Fruit fly (Drosophila melanogaster): ENCODE data around the gene drd.

drd gene

DNA sequence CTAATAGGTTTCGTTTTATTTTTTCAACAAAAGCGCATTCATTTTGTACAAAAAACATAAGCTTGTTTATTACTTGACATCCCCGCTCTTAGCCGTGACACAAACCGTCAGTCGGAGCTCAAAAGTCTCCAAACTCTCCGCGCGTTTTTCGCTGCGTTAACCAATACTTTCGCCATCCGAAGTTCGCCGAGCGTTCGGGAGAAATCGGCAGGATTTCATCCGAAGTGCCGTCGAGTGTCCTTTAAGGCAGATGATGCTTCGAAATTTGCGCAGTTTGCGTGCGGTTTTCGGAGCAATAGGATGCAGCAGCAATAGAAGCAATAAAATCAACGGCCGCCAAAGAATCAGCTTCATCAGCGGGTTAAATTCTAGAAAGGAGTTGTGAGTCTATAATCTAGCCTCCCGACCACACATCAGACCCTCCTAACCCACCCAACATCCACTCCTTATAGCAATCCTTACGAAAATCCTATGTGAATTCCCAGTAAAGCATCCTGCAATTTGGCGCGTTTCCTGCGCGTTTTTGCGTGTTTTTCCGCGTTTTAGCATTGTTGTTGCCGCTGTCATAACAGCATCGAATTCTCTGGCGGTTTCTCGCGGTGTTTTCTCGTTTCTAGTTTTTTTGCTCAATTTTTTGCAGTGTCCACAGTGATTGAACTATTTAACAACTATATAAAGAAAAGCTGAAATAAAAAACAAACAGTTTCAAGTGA lies 49.8 kb downstream of the drd start, which contains the start of gene CG43737 (continued):
- no peak for TF ChIP-seq Hmr (GFP tag; optimal IDR thresholded peaks at IDR 0.05)
- no peak for TF ChIP-seq MESR4 (GFP tag; optimal IDR thresholded peaks at IDR 0.05)
- TF ChIP-seq Jarid2 (GFP tag; optimal IDR thresholded peaks at IDR 0.05) = peak; percentile 7
- TF ChIP-seq CG15073 (GFP tag; optimal IDR thresholded peaks at IDR 0.05) = no peak
- TF ChIP-seq pzg (GFP tag; optimal IDR thresholded peaks at IDR 0.05) = peak; percentile 21
- no peak for TF ChIP-seq CG10543 (GFP tag; optimal IDR thresholded peaks at IDR 0.05)
- TF ChIP-seq CG13296 (GFP tag; optimal IDR thresholded peaks at IDR 0.05) = no peak
- no peak for TF ChIP-seq CG5245 (GFP tag; optimal IDR thresholded peaks at IDR 0.05)
- peak; percentile 31 for TF ChIP-seq CG13894 (tag; optimal IDR thresholded peaks at IDR 0.05)
- peak; percentile 7 for TF ChIP-seq CG15514 (GFP tag; optimal IDR thresholded peaks at IDR 0.05)
- no peak for TF ChIP-seq CG10431 (GFP tag; optimal IDR thresholded peaks at IDR 0.05)
- TF ChIP-seq CHES-1-like (GFP tag; optimal IDR thresholded peaks at IDR 0.05) = no peak
- no peak for TF ChIP-seq CG4730 (GFP tag; IDR thresholded peaks at IDR 0.05)
- peak; percentile 3 for TF ChIP-seq ftz-f1 (GFP tag; optimal IDR thresholded peaks at IDR 0.05)
- TF ChIP-seq CG16863 (GFP tag; optimal IDR thresholded peaks at IDR 0.05) = no peak
- TF ChIP-seq vfl (GFP tag; optimal IDR thresholded peaks at IDR 0.05) = no peak
- no peak for TF ChIP-seq nmo (GFP tag; optimal IDR thresholded peaks at IDR 0.05)
- TF ChIP-seq mirr (GFP tag; optimal IDR thresholded peaks at IDR 0.05) = no peak
- no peak for TF ChIP-seq CG6765 (GFP tag; optimal IDR thresholded peaks at IDR 0.05)
- no peak for TF ChIP-seq sd (tag; optimal IDR thresholded peaks at IDR 0.05)
- TF ChIP-seq Myb (GFP tag; optimal IDR thresholded peaks at IDR 0.05) = no peak
- TF ChIP-seq cg (GFP tag; optimal IDR thresholded peaks at IDR 0.05) = no peak
- 0 out of 2 replicates have a peak, but pooled peaks have one; percentile 13 for TF ChIP-seq CG13287 (GFP tag; IDR thresholded peaks at IDR 0.05; ENCODE audit: partially characterized antibody)
- no peak for TF ChIP-seq CG31388 (GFP tag; optimal IDR thresholded peaks at IDR 0.05)
- no peak for TF ChIP-seq amos (GFP tag; IDR thresholded peaks at IDR 0.05; ENCODE audit: partially characterized antibody)
- no peak for TF ChIP-seq sens-2 (GFP tag; IDR thresholded peaks at IDR 0.05)
- TF ChIP-seq CG10654 (GFP tag; optimal IDR thresholded peaks at IDR 0.05) = no peak
- TF ChIP-seq CG10267 (tag; optimal IDR thresholded peaks at IDR 0.05) = peak; percentile 20
- peak; percentile 2 for TF ChIP-seq pita (GFP tag; optimal IDR thresholded peaks at IDR 0.05)
- no peak for TF ChIP-seq C15 (GFP tag; IDR thresholded peaks at IDR 0.05)
- TF ChIP-seq chinmo (GFP tag; IDR thresholded peaks at IDR 0.05; ENCODE audit: partially characterized antibody) = no peak
- no peak for TF ChIP-seq da (GFP tag; optimal IDR thresholded peaks at IDR 0.05)
- no peak for TF ChIP-seq slou (GFP tag; optimal IDR thresholded peaks at IDR 0.05)
- TF ChIP-seq HmgD (GFP tag; optimal IDR thresholded peaks at IDR 0.05) = no peak
- no peak for TF ChIP-seq CG31365 (tag; optimal IDR thresholded peaks at IDR 0.05)
- no peak for TF ChIP-seq CG12104 (GFP tag; optimal IDR thresholded peaks at IDR 0.05)
- peak; percentile 6 for TF ChIP-seq Dp (GFP tag; optimal IDR thresholded peaks at IDR 0.05)
- no peak for TF ChIP-seq Fer2 (tag; optimal IDR thresholded peaks at IDR 0.05)
- 0 out of 3 replicates have a peak, but pooled peaks have one; percentile 40 for TF ChIP-seq Opbp (GFP tag; IDR thresholded peaks at IDR 0.05; ENCODE audit: partially characterized antibody)
- no peak for TF ChIP-seq toy (GFP tag; IDR thresholded peaks at IDR 0.05)
- no peak for TF ChIP-seq Rx (GFP tag; IDR thresholded peaks at IDR 0.05)
- no peak for TF ChIP-seq sob (GFP tag; IDR thresholded peaks at IDR 0.05)
- TF ChIP-seq HLH4C (GFP tag; IDR thresholded peaks at IDR 0.05; ENCODE audit: partially characterized antibody) = 0 out of 3 replicates have a peak, but pooled peaks have one; percentile 9
- TF ChIP-seq gce (GFP tag; IDR thresholded peaks at IDR 0.05) = no peak
- TF ChIP-seq Med (GFP tag) = peak; percentile 63
- no peak for TF ChIP-seq Lim3 (GFP tag; IDR thresholded peaks at IDR 0.05)
- TF ChIP-seq crol (GFP tag; IDR thresholded peaks at IDR 0.05) = no peak
- TF ChIP-seq Hr3 (GFP tag; optimal IDR thresholded peaks at IDR 0.05) = no peak
- no peak for TF ChIP-seq tin (GFP tag; optimal IDR thresholded peaks at IDR 0.05)
